Fruit fly (Drosophila melanogaster): ENCODE results near the gene ttk.

Gene ttk

DNA sequence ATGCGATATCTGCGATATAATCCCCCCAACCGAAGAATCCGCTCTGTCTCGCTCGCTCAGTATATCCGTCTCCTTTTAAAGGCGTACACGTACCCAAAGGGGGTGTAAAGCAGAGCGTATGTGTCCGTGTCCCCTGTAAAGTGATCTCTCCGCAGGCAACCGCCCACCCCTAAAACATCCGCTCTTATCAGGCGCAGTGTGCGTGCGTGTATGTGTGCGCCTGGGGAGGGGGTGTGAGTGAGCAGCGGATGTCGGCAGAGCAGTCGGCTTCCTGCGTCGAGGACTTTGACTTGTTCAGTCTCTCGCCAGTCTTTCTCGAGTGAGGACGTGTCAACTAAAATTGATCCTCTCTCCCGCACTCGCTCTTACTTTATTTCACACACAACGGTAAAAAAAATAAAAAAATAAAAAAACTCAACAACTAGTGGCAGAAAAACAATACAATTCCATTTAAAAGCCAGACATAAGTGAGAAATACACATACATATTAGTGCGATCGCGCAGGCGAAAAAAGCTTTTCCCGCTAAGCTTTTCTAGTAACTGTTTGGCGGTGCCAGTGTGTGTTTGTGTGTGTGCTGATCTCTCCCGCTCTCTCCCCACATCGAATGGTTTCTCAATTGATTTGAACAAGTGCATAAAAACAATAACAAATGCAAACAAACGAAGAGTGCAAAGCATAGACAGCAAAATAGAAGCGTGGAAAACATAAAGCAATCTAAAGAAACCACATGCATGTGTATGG lies 12.0 kb downstream of the ttk start:
- TF ChIP-seq Sox15 (GFP tag; optimal IDR thresholded peaks at IDR 0.05) (no peak), CG6792 (GFP tag; optimal IDR thresholded peaks at IDR 0.05) (peak; percentile 16), Hr4 (GFP tag; optimal IDR thresholded peaks at IDR 0.05) (no peak), cyc (GFP tag; optimal IDR thresholded peaks at IDR 0.05) (no peak), svp (GFP tag) (peak; percentile 79), Hr39 (GFP tag; optimal IDR thresholded peaks at IDR 0.05) (no peak), CG8119 (GFP tag; IDR thresholded peaks at IDR 0.05) (peak; percentile 45; the same call in 1 of the 3 replicates), CG6276 (GFP tag; optimal IDR thresholded peaks at IDR 0.05) (no peak), Eip78C (GFP tag) (peak; percentile 44), CG11762 (GFP tag; optimal IDR thresholded peaks at IDR 0.05; ENCODE audit: insufficient read depth) (no peak), CG3032 (tag; optimal IDR thresholded peaks at IDR 0.05) (peak; percentile 8), Smox (GFP tag; optimal IDR thresholded peaks at IDR 0.05) (no peak), fd85E (GFP tag; optimal IDR thresholded peaks at IDR 0.05) (no peak), Eip93F (GFP tag; optimal IDR thresholded peaks at IDR 0.05) (no peak), CG10669 (GFP tag; optimal IDR thresholded peaks at IDR 0.05) (peak; percentile 24), CG6854 (GFP tag; optimal IDR thresholded peaks at IDR 0.05) (peak; percentile 91), ss (GFP tag; optimal IDR thresholded peaks at IDR 0.05) (peak; percentile 85 to 89), CG6808 (GFP tag; optimal IDR thresholded peaks at IDR 0.05) (peak; percentile 79), Ets21C (GFP tag; optimal IDR thresholded peaks at IDR 0.05) (no peak), esn (GFP tag; optimal IDR thresholded peaks at IDR 0.05) (peak; percentile 1), CG4318 (GFP tag; optimal IDR thresholded peaks at IDR 0.05) (no peak), CG8632 (GFP tag; optimal IDR thresholded peaks at IDR 0.05) (no peak), vri (GFP tag; optimal IDR thresholded peaks at IDR 0.05) (peak; percentile 11), Sox14 (GFP tag; optimal IDR thresholded peaks at IDR 0.05) (peak; percentile 52), dac (GFP tag; optimal IDR thresholded peaks at IDR 0.05) (no peak), CG11294 (GFP tag; IDR thresholded peaks at IDR 0.05) (no peak), CG8319 (GFP tag; optimal IDR thresholded peaks at IDR 0.05) (no peak), OdsH (GFP tag; optimal IDR thresholded peaks at IDR 0.05) (no peak), Sox102F (GFP tag; optimal IDR thresholded peaks at IDR 0.05) (no peak), dsx (GFP tag; optimal IDR thresholded peaks at IDR 0.05; ENCODE audit: poor library complexity, severe bottlenecking) (peak; percentile 37), Eip75B (GFP tag; optimal IDR thresholded peaks at IDR 0.05) (peak; percentile 9), Blimp-1 (GFP tag; optimal IDR thresholded peaks at IDR 0.05) (peak; percentile 29), fkh (GFP tag; optimal IDR thresholded peaks at IDR 0.05) (peak; percentile 56), acj6 (GFP tag; optimal IDR thresholded peaks at IDR 0.05) (no peak), topi (GFP tag; optimal IDR thresholded peaks at IDR 0.05) (no peak), net (GFP tag; optimal IDR thresholded peaks at IDR 0.05) (no peak), achi (GFP tag; optimal IDR thresholded peaks at IDR 0.05) (no peak), CG3919 (GFP tag; optimal IDR thresholded peaks at IDR 0.05) (no peak), Lpt (GFP tag; optimal IDR thresholded peaks at IDR 0.05) (no peak), lz (GFP tag; optimal IDR thresholded peaks at IDR 0.05) (peak; percentile 10), CG9139 (GFP tag; optimal IDR thresholded peaks at IDR 0.05) (peak; percentile 87), salr (GFP tag; optimal IDR thresholded peaks at IDR 0.05) (peak in 1 of 2 experiments; percentile 40), Met (GFP tag; optimal IDR thresholded peaks at IDR 0.05) (no peak), CG16779 (tag; optimal IDR thresholded peaks at IDR 0.05) (no peak), Gug (GFP tag; IDR thresholded peaks at IDR 0.05) (no peak), CG6163 (GFP tag; IDR thresholded peaks at IDR 0.05) (peak; percentile 68; the same call in 2 of the 3 replicates), spab (GFP tag; optimal IDR thresholded peaks at IDR 0.05) (peak; percentile 46), CG34406 (GFP tag; optimal IDR thresholded peaks at IDR 0.05) (no peak), CG32006 (GFP tag; optimal IDR thresholded peaks at IDR 0.05) (no peak), CG1621 (tag; optimal IDR thresholded peaks at IDR 0.05) (peak; percentile 84), Ets96B (tag; optimal IDR thresholded peaks at IDR 0.05) (no peak)

Data from whole organism, prepupa.